Fruit fly (Drosophila melanogaster): ENCODE results near the gene indra.

indra gene

dm6 chr3L:1370939-1371338 is 28.7 kb upstream of the indra start (continued):
- TF ChIP-seq mirr (GFP tag; optimal IDR thresholded peaks at IDR 0.05) = no peak
- no peak for TF ChIP-seq onecut (GFP tag; IDR thresholded peaks at IDR 0.05)
- TF ChIP-seq TFAM (GFP tag; optimal IDR thresholded peaks at IDR 0.05) = no peak
- TF ChIP-seq Mes4 (GFP tag; optimal IDR thresholded peaks at IDR 0.05) = no peak
- TF ChIP-seq repo (GFP tag; optimal IDR thresholded peaks at IDR 0.05) = no peak
- TF ChIP-seq cas (GFP tag; IDR thresholded peaks at IDR 0.05) = no peak
- no peak for TF ChIP-seq pho (GFP tag; optimal IDR thresholded peaks at IDR 0.05)
- no peak; the same call in 1 of the 2 replicates for TF ChIP-seq stc (GFP tag; IDR thresholded peaks at IDR 0.05)
- no peak for TF ChIP-seq pzg (GFP tag; optimal IDR thresholded peaks at IDR 0.05)
- no peak for TF ChIP-seq sqz (GFP tag; optimal IDR thresholded peaks at IDR 0.05)
- no peak for TF ChIP-seq MTF-1 (GFP tag; optimal IDR thresholded peaks at IDR 0.05; ENCODE audit: borderline replicate concordance)
- peak; percentile 29; the same call in 1 of the 2 replicates for TF ChIP-seq esg (GFP tag; conservative IDR thresholded peaks at IDR 0.05)
- TF ChIP-seq usp (GFP tag; optimal IDR thresholded peaks at IDR 0.05) = no peak
- no peak for TF ChIP-seq CG15073 (GFP tag; optimal IDR thresholded peaks at IDR 0.05)
- TF ChIP-seq Hmx (GFP tag; optimal IDR thresholded peaks at IDR 0.05) = no peak
- no peak for TF ChIP-seq CG11560 (tag; IDR thresholded peaks at IDR 0.05)
- no peak for TF ChIP-seq Lim3 (GFP tag; IDR thresholded peaks at IDR 0.05)
- TF ChIP-seq Dref (GFP tag; IDR thresholded peaks at IDR 0.05) = no peak
- no peak for TF ChIP-seq gsb-n (tag; optimal IDR thresholded peaks at IDR 0.05)
- no peak for TF ChIP-seq Hr39 (optimal IDR thresholded peaks at IDR 0.05)
- TF ChIP-seq so (GFP tag; IDR thresholded peaks at IDR 0.05) = no peak; the same call in 2 of the 3 replicates
- no peak for TF ChIP-seq CG10565 (GFP tag; optimal IDR thresholded peaks at IDR 0.05)
- no peak for TF ChIP-seq C15 (GFP tag; IDR thresholded peaks at IDR 0.05)
- peak; percentile 20 for TF ChIP-seq CG8388 (GFP tag; optimal IDR thresholded peaks at IDR 0.05)
- no peak for TF ChIP-seq CG18476 (GFP tag; optimal IDR thresholded peaks at IDR 0.05)
- TF ChIP-seq hth (optimal IDR thresholded peaks at IDR 0.05) = no peak
- no peak for TF ChIP-seq Doc3 (GFP tag; IDR thresholded peaks at IDR 0.05; ENCODE audit: partially characterized antibody)
- TF ChIP-seq CG10321 (GFP tag; IDR thresholded peaks at IDR 0.05) = no peak
- no peak for TF ChIP-seq CG14050 (GFP tag; IDR thresholded peaks at IDR 0.05)
- peak; percentile 16 for TF ChIP-seq CG18599 (GFP tag; optimal IDR thresholded peaks at IDR 0.05)
- TF ChIP-seq CG11085 (GFP tag; IDR thresholded peaks at IDR 0.05) = no peak
- TF ChIP-seq CG3281 (GFP tag; optimal IDR thresholded peaks at IDR 0.05) = no peak
- no peak for TF ChIP-seq CG9727 (GFP tag; optimal IDR thresholded peaks at IDR 0.05)
- no peak for TF ChIP-seq CG12744 (GFP tag; optimal IDR thresholded peaks at IDR 0.05)
- TF ChIP-seq CG3726 (GFP tag; IDR thresholded peaks at IDR 0.05) = no peak
- TF ChIP-seq wdn (GFP tag; IDR thresholded peaks at IDR 0.05) = no peak
- no peak for TF ChIP-seq CoRest (tag; optimal IDR thresholded peaks at IDR 0.05)
- TF ChIP-seq CG10147 (GFP tag; optimal IDR thresholded peaks at IDR 0.05) = no peak
- no peak for TF ChIP-seq CG4282 (GFP tag; optimal IDR thresholded peaks at IDR 0.05)
- TF ChIP-seq rib (GFP tag; IDR thresholded peaks at IDR 0.05) = no peak
- TF ChIP-seq pan (optimal IDR thresholded peaks at IDR 0.05) = no peak
- no peak for TF ChIP-seq pan (GFP tag; optimal IDR thresholded peaks at IDR 0.05 in 1 of 2, IDR thresholded peaks at IDR 0.05 in 1 of 2)
- TF ChIP-seq CG16863 (GFP tag; optimal IDR thresholded peaks at IDR 0.05) = peak; percentile 9
- TF ChIP-seq gsb (GFP tag; IDR thresholded peaks at IDR 0.05) = no peak
- TF ChIP-seq bbx (GFP tag; IDR thresholded peaks at IDR 0.05; ENCODE audit: partially characterized antibody) = no peak
- TF ChIP-seq Lpt (GFP tag; optimal IDR thresholded peaks at IDR 0.05) = no peak
- TF ChIP-seq fd96Cb (tag; optimal IDR thresholded peaks at IDR 0.05) = peak; percentile 2
- no peak for TF ChIP-seq ato (GFP tag; IDR thresholded peaks at IDR 0.05; ENCODE audit: partially characterized antibody)
- TF ChIP-seq lola (GFP tag; optimal IDR thresholded peaks at IDR 0.05) = no peak
- TF ChIP-seq nmo (GFP tag; optimal IDR thresholded peaks at IDR 0.05) = peak; percentile 34
- no peak for TF ChIP-seq CG14965 (GFP tag; optimal IDR thresholded peaks at IDR 0.05; ENCODE audit: borderline replicate concordance)
- TF ChIP-seq Fer1 (GFP tag; optimal IDR thresholded peaks at IDR 0.05) = no peak
- TF ChIP-seq Ets65A (GFP tag) = peak; percentile 39

Measured in whole organism, embryonic.